Fruit fly (Drosophila melanogaster) whole organism, prepupa: ENCODE data around the gene RluA-1.

Experiments used
- Blimp-1 ChIP-seq: fragments of 200-800 bp; sonication (Bioruptor generic); optimal IDR thresholded peaks from 3 replicates; lab custom pipeline; 2017; ENCODE audit warnings: missing biosample characterization, missing genetic modification characterization, mild to moderate bottlenecking, moderate library complexity, missing genetic modification reagents
- CG10631 ChIP-seq: fragments of 200-800 bp; sonication (Bioruptor generic); optimal IDR thresholded peaks from 2 replicates; lab custom pipeline; 2016; ENCODE audit warnings: missing biosample characterization, missing genetic modification characterization
- CG10669 ChIP-seq: fragments of 200-800 bp; sonication (Bioruptor generic); optimal IDR thresholded peaks from 3 replicates; lab custom pipeline; 2018; ENCODE audit warnings: missing biosample characterization, mild to moderate bottlenecking, missing genetic modification characterization, moderate library complexity
- CG11294 ChIP-seq: fragments of 200-800 bp; sonication (Bioruptor generic); IDR thresholded peaks from 2 replicates; pipeline ENCODE4 v1.3.6; 2022; ENCODE audit warnings: missing biosample characterization, missing genetic modification characterization
- CG11762 ChIP-seq: fragments of 200-800 bp; sonication (Bioruptor generic); optimal IDR thresholded peaks from 3 replicates; lab custom pipeline; 2016; ENCODE audit warnings: missing biosample characterization, missing genetic modification characterization; ENCODE audit not compliant: insufficient read depth
- CG11902 ChIP-seq: fragments of 200-800 bp; sonication (Bioruptor generic); optimal IDR thresholded peaks from 3 replicates; lab custom pipeline; 2016; ENCODE audit warnings: missing biosample characterization, missing genetic modification characterization
- CG15336 ChIP-seq: fragments of 200-800 bp; sonication (Bioruptor generic); IDR thresholded peaks from 2 replicates; pipeline ENCODE4 v1.3.6; 2022; ENCODE audit warnings: missing biosample characterization, missing genetic modification characterization
- CG1621 ChIP-seq: fragments of 200-800 bp; sonication (Bioruptor generic); optimal IDR thresholded peaks from 3 replicates; lab custom pipeline; 2018; ENCODE audit warnings: missing biosample characterization, mild to moderate bottlenecking, missing genetic modification characterization
- CG16779 ChIP-seq: fragments of 200-800 bp; sonication (Bioruptor generic); optimal IDR thresholded peaks from 3 replicates; lab custom pipeline; 2017; ENCODE audit warnings: missing biosample characterization, mild to moderate bottlenecking, missing genetic modification characterization
- CG3032 ChIP-seq: fragments of 200-800 bp; optimal IDR thresholded peaks from 2 replicates; lab custom pipeline; 2019; ENCODE audit warnings: missing biosample characterization, mild to moderate bottlenecking, missing genetic modification characterization, moderate library complexity
- CG31627 ChIP-seq: fragments of 200-800 bp; sonication (Bioruptor generic); optimal IDR thresholded peaks from 3 replicates; lab custom pipeline; 2016; ENCODE audit warnings: missing biosample characterization, missing genetic modification characterization
- CG32006 ChIP-seq: fragments of 200-800 bp; sonication (Bioruptor generic); optimal IDR thresholded peaks from 3 replicates; lab custom pipeline; 2017; ENCODE audit warnings: missing biosample characterization, mild to moderate bottlenecking, missing genetic modification characterization
- CG34406 ChIP-seq: fragments of 200-800 bp; sonication (Bioruptor generic); optimal IDR thresholded peaks from 3 replicates; lab custom pipeline; 2016; ENCODE audit warnings: missing biosample characterization, missing genetic modification characterization
- CG3919 ChIP-seq: fragments of 200-800 bp; sonication (Bioruptor generic); optimal IDR thresholded peaks from 3 replicates; lab custom pipeline; 2016; ENCODE audit warnings: missing biosample characterization, missing genetic modification characterization
- CG4318 ChIP-seq: fragments of 200-800 bp; sonication (Bioruptor generic); optimal IDR thresholded peaks from 3 replicates; lab custom pipeline; 2017; ENCODE audit warnings: missing biosample characterization, mild to moderate bottlenecking, missing genetic modification characterization
- CG6163 ChIP-seq: fragments of 200-800 bp; sonication (Bioruptor generic); IDR thresholded peaks from 3 replicates; pipeline ENCODE4 v1.3.6; 2022; ENCODE audit warnings: missing biosample characterization, missing genetic modification characterization
- CG6276 ChIP-seq: fragments of 200-800 bp; sonication (Bioruptor generic); optimal IDR thresholded peaks from 2 replicates; lab custom pipeline; 2017; ENCODE audit warnings: missing biosample characterization, mild to moderate bottlenecking, missing genetic modification characterization
- CG6792 ChIP-seq: fragments of 200-800 bp; sonication (Bioruptor generic); optimal IDR thresholded peaks from 3 replicates; lab custom pipeline; 2016; ENCODE audit warnings: missing biosample characterization, missing genetic modification characterization
- CG6854 ChIP-seq: fragments of 200-800 bp; sonication (Bioruptor generic); optimal IDR thresholded peaks from 2 replicates; lab custom pipeline; 2017; ENCODE audit warnings: missing biosample characterization, mild to moderate bottlenecking, missing genetic modification characterization
- CG7368 ChIP-seq: fragments of 200-800 bp; sonication (Bioruptor generic); optimal IDR thresholded peaks from 3 replicates; lab custom pipeline; 2016; ENCODE audit warnings: missing biosample characterization, missing genetic modification characterization
- CG8119 ChIP-seq: fragments of 200-800 bp; sonication (Bioruptor generic); IDR thresholded peaks from 3 replicates; pipeline ENCODE4 v1.3.6; 2022; ENCODE audit warnings: missing biosample characterization, missing genetic modification characterization
- CG8319 ChIP-seq: fragments of 200-800 bp; sonication (Bioruptor generic); optimal IDR thresholded peaks from 3 replicates; lab custom pipeline; 2016; ENCODE audit warnings: missing biosample characterization, missing genetic modification characterization
- CG9139 ChIP-seq: fragments of 200-800 bp; sonication (Bioruptor generic); optimal IDR thresholded peaks from 3 replicates; lab custom pipeline; 2017; ENCODE audit warnings: missing biosample characterization, mild to moderate bottlenecking, missing genetic modification characterization
- Eip78C ChIP-seq: fragments of 200-800 bp; sonication (Bioruptor generic); peaks from one replicate; lab custom pipeline; 2016; ENCODE audit warnings: missing biosample characterization, missing genetic modification characterization
- Eip93F ChIP-seq: fragments of 200-800 bp; sonication (Bioruptor generic); optimal IDR thresholded peaks from 2 replicates; lab custom pipeline; 2016; ENCODE audit warnings: missing biosample characterization, mild to moderate bottlenecking, missing genetic modification characterization
- Gug ChIP-seq: fragments of 200-800 bp; sonication (Bioruptor generic); IDR thresholded peaks from 2 replicates; pipeline ENCODE4 v1.3.6; 2022; ENCODE audit warnings: missing biosample characterization, missing genetic modification characterization
- Hr38 ChIP-seq: sonication (Bioruptor generic); optimal IDR thresholded peaks from 2 replicates; lab custom pipeline; 2016; ENCODE audit warnings: missing biosample characterization, missing genetic modification characterization
- Hr39 ChIP-seq: fragments of 200-800 bp; sonication (Bioruptor generic); optimal IDR thresholded peaks from 2 replicates; lab custom pipeline; 2016; ENCODE audit warnings: missing biosample characterization, missing genetic modification characterization
- Hr4 ChIP-seq: fragments of 200-800 bp; sonication (Bioruptor generic); optimal IDR thresholded peaks from 3 replicates; lab custom pipeline; 2016; ENCODE audit warnings: missing biosample characterization, missing genetic modification characterization
- Lpt ChIP-seq: fragments of 200-800 bp; sonication (Bioruptor generic); optimal IDR thresholded peaks from 3 replicates; lab custom pipeline; 2016; ENCODE audit warnings: missing biosample characterization, missing genetic modification characterization
- Met ChIP-seq: fragments of 200-800 bp; sonication (Bioruptor generic); optimal IDR thresholded peaks from 3 replicates; lab custom pipeline; 2016; ENCODE audit warnings: missing biosample characterization, missing genetic modification characterization
- OdsH ChIP-seq: fragments of 200-800 bp; sonication (Bioruptor generic); optimal IDR thresholded peaks from 3 replicates; lab custom pipeline; 2016; ENCODE audit warnings: missing biosample characterization, missing genetic modification characterization
- Smox ChIP-seq: fragments of 200-800 bp; sonication (Bioruptor generic); optimal IDR thresholded peaks from 3 replicates; lab custom pipeline; 2016; ENCODE audit warnings: missing biosample characterization, missing genetic modification characterization
- Sox102F ChIP-seq: fragments of 200-800 bp; sonication (Bioruptor generic); optimal IDR thresholded peaks from 2 replicates; lab custom pipeline; 2016; ENCODE audit warnings: missing biosample characterization, mild to moderate bottlenecking, missing genetic modification characterization
- Sox14 ChIP-seq: fragments of 200-800 bp; sonication (Bioruptor generic); optimal IDR thresholded peaks from 3 replicates; lab custom pipeline; 2016; ENCODE audit warnings: missing biosample characterization, missing genetic modification characterization
- Sox15 ChIP-seq: fragments of 200-800 bp; sonication (Bioruptor generic); optimal IDR thresholded peaks from 3 replicates; lab custom pipeline; 2016; ENCODE audit warnings: missing biosample characterization, missing genetic modification characterization
- achi ChIP-seq: fragments of 200-800 bp; sonication (Bioruptor generic); optimal IDR thresholded peaks from 3 replicates; lab custom pipeline; 2016; ENCODE audit warnings: missing biosample characterization, missing genetic modification characterization
- acj6 ChIP-seq: fragments of 200-800 bp; sonication (Bioruptor generic); optimal IDR thresholded peaks from 3 replicates; lab custom pipeline; 2016; ENCODE audit warnings: missing biosample characterization, missing genetic modification characterization
- cyc ChIP-seq: fragments of 200-800 bp; sonication (Bioruptor generic); optimal IDR thresholded peaks from 3 replicates; lab custom pipeline; 2016; ENCODE audit warnings: missing biosample characterization, missing genetic modification characterization
- eg ChIP-seq: fragments of 200-800 bp; sonication (Bioruptor generic); IDR thresholded peaks from 3 replicates; pipeline ENCODE4 v1.3.6; 2022; ENCODE audit warnings: missing biosample characterization, missing genetic modification characterization
- esn ChIP-seq: fragments of 200-800 bp; sonication (Bioruptor generic); optimal IDR thresholded peaks from 2 replicates; lab custom pipeline; 2016; ENCODE audit warnings: missing biosample characterization, mild to moderate bottlenecking, missing genetic modification characterization, moderate library complexity
- fd85E ChIP-seq: fragments of 200-800 bp; sonication (Bioruptor generic); optimal IDR thresholded peaks from 3 replicates; lab custom pipeline; 2016; ENCODE audit warnings: missing biosample characterization, missing genetic modification characterization
- lz ChIP-seq: fragments of 200-800 bp; sonication (Bioruptor generic); optimal IDR thresholded peaks from 3 replicates; lab custom pipeline; 2016; ENCODE audit warnings: missing biosample characterization, missing genetic modification characterization
- net ChIP-seq: fragments of 200-800 bp; sonication (Bioruptor generic); optimal IDR thresholded peaks from 3 replicates; lab custom pipeline; 2016; ENCODE audit warnings: missing biosample characterization, missing genetic modification characterization
- pdm3 ChIP-seq: fragments of 200-800 bp; sonication (Bioruptor generic); optimal IDR thresholded peaks from 3 replicates; lab custom pipeline; 2016; ENCODE audit warnings: missing biosample characterization, missing genetic modification characterization
- salr ChIP-seq, 2 experiments: fragments of 200-800 bp; sonication (Bioruptor generic); optimal IDR thresholded peaks; 3 replicates each; lab custom pipeline; 2016 to 2018; ENCODE audit warnings: missing biosample characterization in 2 of 2, missing genetic modification characterization in 2 of 2, mild to moderate bottlenecking in 1 of 2
- spab ChIP-seq: fragments of 200-800 bp; sonication (Bioruptor generic); optimal IDR thresholded peaks from 2 replicates; lab custom pipeline; 2017; ENCODE audit warnings: missing biosample characterization, mild to moderate bottlenecking, missing genetic modification characterization, missing genetic modification reagents
- ss ChIP-seq, 2 experiments: fragments of 200-800 bp; sonication (Bioruptor generic); optimal IDR thresholded peaks; 2 replicates in 1 of 2; 3 replicates in 1 of 2; lab custom pipeline; 2017 to 2018; ENCODE audit warnings: mild to moderate bottlenecking in 2 of 2, missing biosample characterization in 2 of 2, missing genetic modification characterization in 2 of 2, moderate library complexity in 1 of 2
- svp ChIP-seq: fragments of 200-800 bp; sonication (Bioruptor generic); peaks from one replicate; lab custom pipeline; 2016; ENCODE audit warnings: missing biosample characterization, missing genetic modification characterization
- topi ChIP-seq: fragments of 200-800 bp; sonication (Bioruptor generic); optimal IDR thresholded peaks from 3 replicates; lab custom pipeline; 2016; ENCODE audit warnings: missing biosample characterization, missing genetic modification characterization
- vri ChIP-seq: fragments of 200-800 bp; sonication (Bioruptor generic); optimal IDR thresholded peaks from 3 replicates; lab custom pipeline; 2016; ENCODE audit warnings: missing biosample characterization, mild to moderate bottlenecking, missing genetic modification characterization

RluA-1 gene

dm6 chr2L:10505345-10505744, 31.2 kb upstream of the RluA-1 start:
- no peak for TF ChIP-seq CG6276 (GFP tag; lab: Kevin White, UChicago)
- TF ChIP-seq Eip93F: no peak
- TF ChIP-seq Blimp-1 (GFP tag; lab: Kevin White, UChicago): no peak
- no peak for TF ChIP-seq Gug
- TF ChIP-seq acj6: no peak
- peak; percentile 30 for TF ChIP-seq Eip78C (GFP tag; lab: Kevin White, UChicago)

- TF ChIP-seq CG11902 (GFP tag; lab: Kevin White, UChicago) (no peak), CG6792 (GFP tag; lab: Kevin White, UChicago) (no peak), Sox15 (GFP tag; lab: Kevin White, UChicago) (no peak), CG34406 (GFP tag; lab: Kevin White, UChicago) (no peak), CG31627 (GFP tag; lab: Kevin White, UChicago) (no peak), Lpt (GFP tag; lab: Kevin White, UChicago) (no peak), CG4318 (no peak), vri (peak; percentile 28), Gug (no peak), eg (GFP tag; lab: Robert Waterston, UW) (peak; percentile 14; the same call in 1 of the 3 replicates), CG32006 (GFP tag; lab: Kevin White, UChicago) (no peak), CG15336 (GFP tag; lab: Robert Waterston, UW) (no peak), Blimp-1 (GFP tag; lab: Kevin White, UChicago) (peak; percentile 26), Met (no peak), fd85E (GFP tag; lab: Kevin White, UChicago) (no peak), Sox102F (GFP tag; lab: Kevin White, UChicago) (no peak), topi (GFP tag; lab: Kevin White, UChicago) (no peak), Smox (no peak), lz (GFP tag; lab: Kevin White, UChicago) (no peak), CG1621 (tag; lab: Kevin White, UChicago) (no peak), CG6163 (GFP tag; lab: Robert Waterston, UW) (no peak), CG8319 (no peak), cyc (no peak), CG9139 (GFP tag; lab: Kevin White, UChicago) (no peak), Eip93F (no peak), CG10631 (GFP tag; lab: Kevin White, UChicago) (no peak), esn (GFP tag; lab: Kevin White, UChicago) (peak; percentile 17), net (GFP tag; lab: Kevin White, UChicago) (no peak), CG11294 (GFP tag; lab: Robert Waterston, UW) (no peak), achi (no peak), Hr38 (GFP tag; lab: Kevin White, UChicago) (no peak), svp (GFP tag; lab: Kevin White, UChicago) (no peak), CG6854 (GFP tag; lab: Kevin White, UChicago) (peak; percentile 59), spab (GFP tag; lab: Kevin White, UChicago) (no peak), acj6 (no peak), CG11762 (no peak), Hr39 (GFP tag; lab: Kevin White, UChicago) (no peak), Eip78C (GFP tag; lab: Kevin White, UChicago) (peak; percentile 56), CG7368 (GFP tag; lab: Kevin White, UChicago) (no peak), salr (GFP tag; optimal IDR thresholded peaks at IDR 0.05; lab: Kevin White, UChicago) (no peak), CG10669 (GFP tag; lab: Kevin White, UChicago) (no peak), pdm3 (GFP tag; lab: Kevin White, UChicago) (no peak), CG3919 (peak; percentile 19), ss (GFP tag; optimal IDR thresholded peaks at IDR 0.05; lab: Kevin White, UChicago) (peak; percentile 21 to 39), OdsH (GFP tag; lab: Kevin White, UChicago) (no peak), CG8119 (GFP tag; lab: Robert Waterston, UW) (no peak), Sox14 (no peak), CG16779 (tag; lab: Kevin White, UChicago) (no peak), Hr4 (GFP tag; lab: Kevin White, UChicago) (no peak), CG3032 (tag; lab: Kevin White, UChicago) (no peak)
Measured at dm6 chr2L:10504895-10505294, 30.7 kb upstream of the RluA-1 start.
